Fruit fly (Drosophila melanogaster): ENCODE measurements around the gene X11L.

X11L gene

DNA sequence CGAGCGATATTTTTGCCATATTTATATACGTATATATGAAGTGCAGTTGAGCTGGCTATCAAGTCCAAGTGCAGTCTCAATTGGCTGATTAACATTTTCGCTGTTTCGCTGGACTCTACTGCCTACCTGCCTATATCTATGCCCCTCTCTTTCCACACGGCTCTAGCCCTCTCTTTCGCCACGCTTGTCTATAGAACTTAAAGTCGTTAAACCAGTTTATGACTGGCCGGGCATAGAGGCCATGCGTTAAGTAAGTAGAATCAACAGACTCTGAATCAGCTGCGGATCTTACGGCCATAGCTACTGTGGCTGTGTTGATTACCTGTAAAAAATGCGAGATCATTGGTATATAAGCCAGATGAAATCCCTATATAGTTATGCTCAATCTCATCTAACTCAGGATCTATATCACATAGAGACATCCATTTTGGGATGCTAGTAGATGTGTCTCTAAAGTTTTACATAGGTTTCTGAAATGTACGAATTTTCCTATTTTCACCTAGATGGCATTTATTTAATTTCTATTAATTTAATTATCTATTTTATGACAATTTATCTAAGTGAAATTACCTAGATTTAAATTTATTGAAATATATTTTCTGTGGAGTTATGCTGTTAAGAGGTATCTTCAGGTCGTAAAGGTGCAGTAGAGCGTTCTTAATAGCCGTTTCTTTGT lies 17.7 kb upstream of the X11L start (continued):
- TF ChIP-seq CG13287 (GFP tag; IDR thresholded peaks at IDR 0.05; ENCODE audit: partially characterized antibody) (no peak), CG8765 (GFP tag; IDR thresholded peaks at IDR 0.05) (no peak), bab2 (GFP tag; optimal IDR thresholded peaks at IDR 0.05) (no peak), yki (optimal IDR thresholded peaks at IDR 0.05) (no peak), Vsx1 (GFP tag; optimal IDR thresholded peaks at IDR 0.05) (no peak), Rx (GFP tag; IDR thresholded peaks at IDR 0.05) (no peak), CG7745 (tag; optimal IDR thresholded peaks at IDR 0.05) (no peak), ap (GFP tag; IDR thresholded peaks at IDR 0.05) (no peak), CG33557 (GFP tag; optimal IDR thresholded peaks at IDR 0.05) (no peak), sqz (GFP tag; optimal IDR thresholded peaks at IDR 0.05) (no peak), bowl (GFP tag; IDR thresholded peaks at IDR 0.05) (no peak), Lhr (GFP tag; optimal IDR thresholded peaks at IDR 0.05) (no peak), dmrt11E (tag; optimal IDR thresholded peaks at IDR 0.05) (peak; percentile 56), Dip2 (GFP tag; IDR thresholded peaks at IDR 0.05) (no peak), fd96Cb (tag; optimal IDR thresholded peaks at IDR 0.05) (peak; percentile 32), maf-S (GFP tag; optimal IDR thresholded peaks at IDR 0.05) (no peak), CG15073 (GFP tag; optimal IDR thresholded peaks at IDR 0.05) (no peak), E2f1 (GFP tag; IDR thresholded peaks at IDR 0.05) (no peak), tll (GFP tag; optimal IDR thresholded peaks at IDR 0.05) (no peak), kah (GFP tag; optimal IDR thresholded peaks at IDR 0.05) (no peak), CG2120 (GFP tag; optimal IDR thresholded peaks at IDR 0.05) (no peak), Poxn (GFP tag; IDR thresholded peaks at IDR 0.05) (no peak), gfzf (GFP tag; optimal IDR thresholded peaks at IDR 0.05) (no peak), CG6254 (GFP tag; optimal IDR thresholded peaks at IDR 0.05) (peak; percentile 11), NC2α (GFP tag; optimal IDR thresholded peaks at IDR 0.05) (no peak), ara (GFP tag; IDR thresholded peaks at IDR 0.05) (no peak), bcd (GFP tag; optimal IDR thresholded peaks at IDR 0.05) (peak; percentile 20), klu (GFP tag; IDR thresholded peaks at IDR 0.05) (no peak), Lim3 (GFP tag; IDR thresholded peaks at IDR 0.05) (no peak), grau (tag; optimal IDR thresholded peaks at IDR 0.05) (peak; percentile 44), CG31388 (GFP tag; optimal IDR thresholded peaks at IDR 0.05) (no peak), sisA (GFP tag; IDR thresholded peaks at IDR 0.05) (no peak), CG11504 (tag; optimal IDR thresholded peaks at IDR 0.05) (peak; percentile 39), nmo (GFP tag; optimal IDR thresholded peaks at IDR 0.05) (peak; percentile 51), CG12236 (GFP tag; optimal IDR thresholded peaks at IDR 0.05) (no peak), Max (GFP tag; optimal IDR thresholded peaks at IDR 0.05) (peak; percentile 24), CG1529 (GFP tag; optimal IDR thresholded peaks at IDR 0.05) (no peak), ewg (GFP tag; optimal IDR thresholded peaks at IDR 0.05) (no peak), Sin3A (optimal IDR thresholded peaks at IDR 0.05) (no peak), zfh1 (GFP tag; IDR thresholded peaks at IDR 0.05) (no peak), NC2β (GFP tag; optimal IDR thresholded peaks at IDR 0.05) (no peak), CG12391 (tag; optimal IDR thresholded peaks at IDR 0.05) (peak; percentile 41), CG4360 (GFP tag; IDR thresholded peaks at IDR 0.05) (no peak), BtbVII (GFP tag; optimal IDR thresholded peaks at IDR 0.05) (no peak), luna (GFP tag; optimal IDR thresholded peaks at IDR 0.05) (no peak), B-H2 (GFP tag; optimal IDR thresholded peaks at IDR 0.05) (no peak), CG7963 (GFP tag; IDR thresholded peaks at IDR 0.05; ENCODE audit: partially characterized antibody) (no peak), sc (optimal IDR thresholded peaks at IDR 0.05) (no peak), sc (GFP tag; optimal IDR thresholded peaks at IDR 0.05) (peak; percentile 30), CG18619 (GFP tag; optimal IDR thresholded peaks at IDR 0.05) (no peak), odd (GFP tag; optimal IDR thresholded peaks at IDR 0.05) (no peak), CG8924 (tag; optimal IDR thresholded peaks at IDR 0.05) (peak; percentile 46)

Data from whole organism, embryonic.